Fruit fly (Drosophila melanogaster) whole organism, embryonic: ENCODE results near the gene Dad1.

Experiments
- Antp ChIP-seq: fragments of 200-800 bp; sonication (Bioruptor generic); optimal IDR thresholded peaks from 3 replicates; lab custom pipeline; 2016; ENCODE audit warnings: missing biosample characterization, missing genetic modification characterization
- CG15601 ChIP-seq: fragments of 200-800 bp; sonication (Bioruptor generic); optimal IDR thresholded peaks from 3 replicates; lab custom pipeline; 2019; ENCODE audit warnings: missing biosample characterization, mild to moderate bottlenecking, missing genetic modification characterization, moderate library complexity
- CG31365 ChIP-seq: fragments of 200-800 bp; sonication (Bioruptor generic); optimal IDR thresholded peaks from 2 replicates; lab custom pipeline; 2018; ENCODE audit warnings: missing biosample characterization, mild to moderate bottlenecking, missing genetic modification characterization
- CG34422 ChIP-seq: fragments of 200-800 bp; sonication (Bioruptor generic); IDR thresholded peaks from 3 replicates; pipeline ENCODE4 v1.3.6; 2022; ENCODE audit warnings: missing biosample characterization, missing genetic modification characterization
- CG7963 ChIP-seq: fragments of 200-800 bp; sonication (Bioruptor generic); IDR thresholded peaks from 3 replicates; pipeline ENCODE4 v1.3.6; 2022; ENCODE audit warnings: missing biosample characterization, missing genetic modification characterization; ENCODE audit not compliant: partially characterized antibody
- CTCF ChIP-seq: fragments of 200-800 bp; sonication (Bioruptor generic); optimal IDR thresholded peaks from 2 replicates; lab custom pipeline; 2017; ENCODE audit warnings: missing biosample characterization, mild to moderate bottlenecking, missing genetic modification characterization, moderate library complexity
- Hr39 ChIP-seq: fragments of >200 bp; optimal IDR thresholded peaks from 2 replicates; lab custom pipeline; 2017
- Lim3 ChIP-seq: fragments of 200-800 bp; sonication (Bioruptor generic); IDR thresholded peaks from 2 replicates; pipeline ENCODE4 v1.3.6; 2022; ENCODE audit warnings: missing biosample characterization, missing genetic modification characterization
- bcd ChIP-seq: fragments of 200-800 bp; sonication (Bioruptor generic); optimal IDR thresholded peaks from 2 replicates; lab custom pipeline; 2017; ENCODE audit warnings: missing biosample characterization, mild to moderate bottlenecking, missing genetic modification characterization
- chm ChIP-seq: fragments of 200-800 bp; sonication (Bioruptor generic); IDR thresholded peaks from 2 replicates; pipeline ENCODE4 v1.3.6; 2022; ENCODE audit warnings: missing biosample characterization, missing genetic modification characterization
- chn ChIP-seq: fragments of 200-800 bp; sonication (Bioruptor generic); optimal IDR thresholded peaks from 2 replicates; lab custom pipeline; 2016; ENCODE audit warnings: missing biosample characterization, missing genetic modification characterization
- crol ChIP-seq: fragments of 200-800 bp; sonication (Bioruptor generic); IDR thresholded peaks from 2 replicates; pipeline ENCODE4 v1.3.6; 2022; ENCODE audit warnings: missing biosample characterization, missing genetic modification characterization
- exex ChIP-seq: fragments of 200-800 bp; sonication (Bioruptor generic); optimal IDR thresholded peaks from 4 replicates; lab custom pipeline; 2018; ENCODE audit warnings: missing biosample characterization, mild to moderate bottlenecking, missing genetic modification characterization, moderate library complexity
- fd3F ChIP-seq: fragments of 200-800 bp; sonication (Bioruptor generic); optimal IDR thresholded peaks from 2 replicates; lab custom pipeline; 2018; ENCODE audit warnings: missing biosample characterization, mild to moderate bottlenecking, missing genetic modification characterization, moderate library complexity
- nmo ChIP-seq: fragments of 200-800 bp; sonication (Bioruptor generic); optimal IDR thresholded peaks from 2 replicates; lab custom pipeline; 2018; ENCODE audit warnings: missing biosample characterization, mild to moderate bottlenecking, missing genetic modification characterization, moderate library complexity
- pum ChIP-seq: fragments of 200-800 bp; sonication (Bioruptor generic); optimal IDR thresholded peaks from 2 replicates; lab custom pipeline; 2016; ENCODE audit warnings: missing biosample characterization, missing genetic modification characterization
- seq ChIP-seq: fragments of 200-800 bp; sonication (Bioruptor generic); IDR thresholded peaks from 2 replicates; pipeline ENCODE4 v1.3.6; 2022; ENCODE audit warnings: missing biosample characterization, missing genetic modification characterization
- tll ChIP-seq, 2 experiments: fragments of 200-800 bp in 1 of 2; fragments of >200 bp in 1 of 2; sonication (Bioruptor generic) in 1 of 2; optimal IDR thresholded peaks; 2 replicates each; lab custom pipeline; 2017 to 2019; ENCODE audit warnings: missing biosample characterization in 2 of 2, missing genetic modification characterization in 2 of 2, mild to moderate bottlenecking in 1 of 2, moderate library complexity in 1 of 2

Dad1 gene

DNA sequence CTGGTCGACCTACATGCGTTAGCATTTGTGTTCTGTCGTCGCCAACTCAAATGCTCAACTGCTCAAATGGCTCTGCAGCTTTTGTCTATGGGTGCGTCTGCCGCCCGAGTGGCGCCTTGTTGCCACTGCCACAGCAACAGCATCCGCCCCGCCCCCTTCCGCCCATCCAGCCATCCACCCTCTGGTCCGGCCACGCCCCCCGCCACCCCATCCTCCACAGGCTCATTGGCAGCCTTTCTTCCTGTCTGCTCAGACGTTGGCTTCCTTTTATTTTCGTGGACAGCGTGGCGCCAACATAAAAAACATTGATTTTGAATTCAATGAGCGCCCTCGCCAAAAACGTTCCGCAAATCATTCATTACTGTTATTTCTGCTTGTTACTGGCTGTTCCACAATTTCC lies 50.3 kb downstream of the Dad1 start:
- peak; percentile 41 for TF ChIP-seq crol (GFP tag; lab: Robert Waterston, UW)
- TF ChIP-seq Lim3, result no peak
- peak; percentile 75 for TF ChIP-seq Hr39 (lab: Kevin White, UChicago)
- no peak for TF ChIP-seq nmo (GFP tag; lab: Kevin White, UChicago)
- no peak for TF ChIP-seq CG15601 (tag; lab: Kevin White, UChicago)
- TF ChIP-seq chm (GFP tag; lab: Robert Waterston, UW), result no peak
- 0 out of 3 replicates have a peak, but pooled peaks have one; percentile 13 for TF ChIP-seq CG7963
- TF ChIP-seq pum (GFP tag; lab: Kevin White, UChicago), result no peak
- TF ChIP-seq CTCF (GFP tag; lab: Kevin White, UChicago), result no peak
- no peak for TF ChIP-seq CG34422
- no peak for TF ChIP-seq chn (GFP tag; lab: Kevin White, UChicago)
- no peak for TF ChIP-seq Antp (GFP tag; lab: Kevin White, UChicago)
- no peak for TF ChIP-seq tll (GFP tag; optimal IDR thresholded peaks at IDR 0.05; lab: Kevin White, UChicago)
- no peak for TF ChIP-seq bcd (GFP tag; lab: Kevin White, UChicago)
- no peak for TF ChIP-seq exex (tag; lab: Kevin White, UChicago)
- no peak for TF ChIP-seq seq (GFP tag; lab: Robert Waterston, UW)
- TF ChIP-seq CG31365 (tag; lab: Kevin White, UChicago), result no peak
- TF ChIP-seq fd3F, result no peak
